Fruit fly (Drosophila melanogaster) whole organism, larva: Measurements from ENCODE around the gene Plp.

Source experiments
- noc ChIP-seq: fragments of 200-800 bp; sonication (Bioruptor generic); optimal IDR thresholded peaks from 3 replicates; lab custom pipeline; 2019; ENCODE audit warnings: missing biosample characterization, mild to moderate bottlenecking, missing genetic modification characterization, moderate library complexity

Plp gene

DNA sequence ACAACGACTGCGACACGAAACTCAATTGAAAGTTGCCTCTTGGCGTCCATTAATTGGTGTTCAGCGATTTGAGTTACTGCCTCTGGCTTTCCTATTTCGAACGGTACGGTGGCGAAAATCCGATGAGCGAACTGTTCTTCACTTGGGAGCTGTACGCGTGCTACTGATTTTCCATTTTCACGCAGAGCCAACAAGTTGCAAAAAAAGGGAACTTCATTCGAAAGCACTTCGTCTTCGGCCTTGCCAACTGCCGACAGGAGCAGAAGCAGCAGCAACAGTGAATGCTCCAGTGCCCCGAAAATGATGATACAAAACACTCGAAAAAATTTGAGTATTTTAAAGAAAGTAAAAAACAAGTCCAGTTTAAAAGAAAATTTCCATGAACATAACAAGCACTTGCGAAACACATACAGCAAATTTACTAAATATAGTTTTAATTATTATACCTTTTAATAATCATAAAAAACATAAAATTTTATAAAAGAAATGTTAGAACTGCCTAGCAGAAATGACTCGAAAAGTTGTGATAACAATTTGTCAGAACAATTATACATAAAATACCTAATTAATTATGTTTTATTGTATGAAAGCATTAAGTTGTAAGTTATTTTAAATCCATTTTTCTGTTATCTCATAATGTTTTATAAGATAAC, 60.3 kb downstream of the Plp start:
- no peak for TF ChIP-seq noc (tag; lab: Kevin White, UChicago)

DNA sequence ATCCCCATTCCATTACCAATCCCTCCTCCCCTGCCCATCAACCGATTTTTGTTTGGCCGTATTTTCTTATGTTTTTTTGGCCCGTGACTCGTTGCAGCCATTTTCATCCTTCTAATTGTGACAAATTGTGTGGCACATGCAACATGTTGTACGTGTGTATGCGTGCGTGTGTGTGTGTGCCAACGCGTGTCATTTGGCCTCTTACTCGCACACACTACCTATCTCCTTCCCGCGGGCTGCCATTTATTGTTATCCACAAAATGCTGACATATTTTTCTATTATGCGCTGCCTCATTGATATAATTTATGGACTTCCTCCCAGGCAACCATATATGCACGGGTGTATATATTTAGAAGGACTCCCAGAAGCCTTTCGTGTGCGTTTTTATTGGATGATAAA, 62.8 kb downstream of the Plp start:
- TF ChIP-seq noc (tag; lab: Kevin White, UChicago), result no peak

DNA sequence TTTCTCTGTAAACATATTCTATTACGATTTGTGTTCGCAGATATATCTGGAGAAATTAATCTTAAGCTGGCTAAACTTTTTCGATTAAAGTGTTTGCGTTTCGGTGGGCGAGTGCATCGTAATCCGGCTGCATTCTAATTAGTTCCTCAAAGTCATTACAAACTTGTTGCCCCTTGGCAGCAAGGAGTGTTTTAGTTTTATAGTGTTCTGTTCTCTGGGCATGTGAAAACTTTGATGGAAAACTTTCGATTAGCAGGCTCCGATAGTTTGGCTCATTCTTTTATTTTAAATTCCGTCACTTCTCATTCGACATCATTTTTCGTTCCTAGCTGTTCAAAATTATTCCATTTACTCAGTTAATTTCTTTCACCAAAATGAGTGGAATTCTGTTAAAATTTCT, 71.3 kb downstream of the Plp start, which contains the start of gene CG32148:
Gene CG32148, plus strand, starts transcription at position 301 of the 400 bp plus-strand sequence.
- no peak for TF ChIP-seq noc (tag; lab: Kevin White, UChicago)

DNA sequence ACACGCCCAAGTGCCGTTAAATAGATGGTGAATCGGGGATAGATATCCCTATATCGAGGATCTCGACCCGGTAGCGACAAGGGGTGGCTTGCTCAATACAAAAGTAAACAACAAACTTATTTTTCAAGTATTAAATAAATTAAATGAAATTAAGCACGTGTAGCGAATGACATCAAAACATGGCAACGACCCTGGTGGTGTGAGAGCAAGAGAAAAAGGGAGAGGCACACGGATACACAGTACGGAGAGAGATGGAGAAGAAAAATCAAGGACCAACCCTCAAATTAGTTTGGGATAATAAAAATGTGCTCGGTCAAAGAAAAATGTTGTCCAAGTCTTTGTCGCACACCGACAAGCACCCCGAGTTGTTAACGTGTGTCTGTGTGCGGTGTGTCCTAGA, 73.5 kb downstream of the Plp start:
- no peak for TF ChIP-seq noc (tag; lab: Kevin White, UChicago)
